Worm (Caenorhabditis elegans) whole organism, L2 larva: ENCODE results near the gene D1053.2.
A peak's percentile ranks its signal among the peaks of the same experiment; 100 is the strongest.

Source experiments
- C34F6.9 ChIP-seq: fragments of 150-350 bp; optimal IDR thresholded peaks from 2 replicates; lab custom pipeline; 2014; ENCODE audit warnings: missing biosample characterization, missing genetic modification characterization
- F13H6.1 ChIP-seq: sonication (generic microtip); optimal IDR thresholded peaks from 2 replicates; lab custom pipeline; 2016; ENCODE audit warnings: missing genetic modification characterization, missing compliant biosample characterization
- R02D3.7 ChIP-seq: fragments of 150-350 bp; optimal IDR thresholded peaks from 2 replicates; lab custom pipeline; 2014; ENCODE audit warnings: missing biosample characterization, missing genetic modification characterization
- alr-1 ChIP-seq: fragments of 150-350 bp; optimal IDR thresholded peaks from 2 replicates; lab custom pipeline; 2014; ENCODE audit warnings: missing biosample characterization, missing genetic modification characterization
- aly-2 ChIP-seq: fragments of 150-350 bp; optimal IDR thresholded peaks from 2 replicates; lab custom pipeline; 2014; ENCODE audit warnings: missing biosample characterization, missing genetic modification characterization
- ama-1 ChIP-seq: fragments of 150-350 bp; optimal IDR thresholded peaks from 2 replicates; lab custom pipeline; 2018; ENCODE audit warnings: inconsistent platforms
- blmp-1 ChIP-seq: sonication (generic microtip); optimal IDR thresholded peaks from 2 replicates; lab custom pipeline; 2017; ENCODE audit warnings: missing genetic modification characterization, mild to moderate bottlenecking, missing compliant biosample characterization, antibody characterized with exemption, moderate library complexity; ENCODE audit not compliant: insufficient read depth
- ceh-16 ChIP-seq: fragments of 150-350 bp; optimal IDR thresholded peaks from 2 replicates; lab custom pipeline; 2014; ENCODE audit warnings: missing biosample characterization, missing genetic modification characterization
- crh-2 ChIP-seq: sonication (generic microtip); optimal IDR thresholded peaks from 2 replicates; lab custom pipeline; 2017; ENCODE audit warnings: missing biosample characterization, missing genetic modification characterization
- egl-27 ChIP-seq: sonication (generic microtip); optimal IDR thresholded peaks from 3 replicates; lab custom pipeline; 2017; ENCODE audit warnings: missing biosample characterization, missing genetic modification reagents, missing genetic modification characterization
- elt-1 ChIP-seq: fragments of 150-350 bp; optimal IDR thresholded peaks from 2 replicates; lab custom pipeline; 2014; ENCODE audit warnings: missing biosample characterization, missing genetic modification characterization
- fos-1 ChIP-seq: fragments of 150-350 bp; optimal IDR thresholded peaks from 2 replicates; lab custom pipeline; 2014; ENCODE audit warnings: missing biosample characterization, missing genetic modification characterization
- gmeb-1 ChIP-seq: fragments of 150-350 bp; optimal IDR thresholded peaks from 2 replicates; lab custom pipeline; 2014; ENCODE audit warnings: missing biosample characterization, missing genetic modification characterization
- lin-11 ChIP-seq: fragments of 150-350 bp; sonication (generic microtip); optimal IDR thresholded peaks from 2 replicates; lab custom pipeline; 2014; ENCODE audit warnings: missing biosample characterization, missing genetic modification characterization, inconsistent platforms, mixed read lengths
- lsy-2 ChIP-seq, 2 experiments: fragments of 150-350 bp in 1 of 2; sonication (generic microtip) in 1 of 2; optimal IDR thresholded peaks; 2 replicates each; lab custom pipeline; 2014 to 2017; ENCODE audit warnings: missing biosample characterization in 2 of 2, missing genetic modification characterization in 2 of 2
- mbf-1 ChIP-seq: sonication (generic microtip); optimal IDR thresholded peaks from 2 replicates; lab custom pipeline; 2017; ENCODE audit warnings: missing biosample characterization, missing genetic modification characterization
- mdl-1 ChIP-seq, 2 experiments: fragments of 150-350 bp in 1 of 2; sonication (generic microtip) in 1 of 2; optimal IDR thresholded peaks; 2 replicates each; lab custom pipeline; 2017; ENCODE audit warnings: missing biosample characterization in 2 of 2, missing genetic modification characterization in 2 of 2
- nhr-11 ChIP-seq: fragments of 150-350 bp; optimal IDR thresholded peaks from 2 replicates; lab custom pipeline; 2014; ENCODE audit warnings: missing biosample characterization, missing genetic modification characterization
- nhr-12 ChIP-seq: fragments of 150-350 bp; optimal IDR thresholded peaks from 2 replicates; lab custom pipeline; 2014; ENCODE audit warnings: missing biosample characterization, missing genetic modification characterization
- nhr-129 ChIP-seq: fragments of 150-350 bp; optimal IDR thresholded peaks from 2 replicates; lab custom pipeline; 2014; ENCODE audit warnings: missing biosample characterization, missing genetic modification characterization
- nhr-25 ChIP-seq: fragments of 150-350 bp; sonication (generic microtip); optimal IDR thresholded peaks from 3 replicates; lab custom pipeline; 2014; ENCODE audit warnings: missing biosample characterization, missing genetic modification characterization
- nhr-6 ChIP-seq: fragments of 150-350 bp; optimal IDR thresholded peaks from 2 replicates; lab custom pipeline; 2014; ENCODE audit warnings: missing biosample characterization, missing genetic modification characterization
- peb-1 ChIP-seq: fragments of 150-350 bp; optimal IDR thresholded peaks from 2 replicates; lab custom pipeline; 2014; ENCODE audit warnings: missing biosample characterization, missing genetic modification characterization
- sem-4 ChIP-seq: fragments of 150-350 bp; optimal IDR thresholded peaks from 2 replicates; lab custom pipeline; 2014; ENCODE audit warnings: missing biosample characterization, missing genetic modification reagents, missing genetic modification characterization
- skn-1 ChIP-seq: sonication (generic microtip); optimal IDR thresholded peaks from 2 replicates; lab custom pipeline; 2017; ENCODE audit warnings: missing biosample characterization, missing genetic modification characterization
- sma-3 ChIP-seq: sonication (generic microtip); optimal IDR thresholded peaks from 2 replicates; lab custom pipeline; 2016; ENCODE audit warnings: missing genetic modification reagents, missing genetic modification characterization, missing compliant biosample characterization
- sma-9 ChIP-seq, 2 experiments: fragments of 150-350 bp in 1 of 2; sonication (generic microtip) in 1 of 2; optimal IDR thresholded peaks; 2 replicates each; lab custom pipeline; 2014 to 2016; ENCODE audit warnings: missing genetic modification characterization in 2 of 2, mild to moderate bottlenecking in 1 of 2, missing biosample characterization in 1 of 2, missing compliant biosample characterization in 1 of 2, missing genetic modification reagents in 1 of 2, moderate library complexity in 1 of 2
- unc-39 ChIP-seq: fragments of 150-350 bp; optimal IDR thresholded peaks from 2 replicates; lab custom pipeline; 2014; ENCODE audit warnings: missing biosample characterization, missing genetic modification characterization
- unc-55 ChIP-seq: fragments of 150-350 bp; sonication (generic microtip); optimal IDR thresholded peaks from 3 replicates; lab custom pipeline; 2014; ENCODE audit warnings: missing biosample characterization, missing genetic modification reagents, missing genetic modification characterization
- ztf-1 ChIP-seq: fragments of 200-800 bp; sonication (Bioruptor generic); conservative IDR thresholded peaks from 2 replicates; pipeline ENCODE4 v1.3.6; 2022; ENCODE audit warnings: missing genetic modification characterization, missing compliant biosample characterization
- ztf-4 ChIP-seq: fragments of 150-350 bp; optimal IDR thresholded peaks from 2 replicates; lab custom pipeline; 2014; ENCODE audit warnings: missing biosample characterization, missing genetic modification characterization

D1053.2 gene

ce11 chrX:11716463-11716960, 11.4 kb upstream of the D1053.2 start, which contains the start of gene C44C10.9:
TSS of gene C44C10.9 (minus strand) at chrX:11716513.
- TF ChIP-seq blmp-1 (tag; lab: Kevin White, UChicago) (peak; percentile 28), C34F6.9 (no peak), nhr-25 (peak; percentile 42), skn-1 (no peak), ztf-1 (GFP tag; lab: Robert Waterston, UW) (no peak), aly-2 (no peak), ztf-4 (tag; lab: Kevin White, UChicago) (no peak), sma-3 (GFP tag; lab: Kevin White, UChicago) (no peak), unc-55 (GFP tag; lab: Kevin White, UChicago) (no peak)

DNA sequence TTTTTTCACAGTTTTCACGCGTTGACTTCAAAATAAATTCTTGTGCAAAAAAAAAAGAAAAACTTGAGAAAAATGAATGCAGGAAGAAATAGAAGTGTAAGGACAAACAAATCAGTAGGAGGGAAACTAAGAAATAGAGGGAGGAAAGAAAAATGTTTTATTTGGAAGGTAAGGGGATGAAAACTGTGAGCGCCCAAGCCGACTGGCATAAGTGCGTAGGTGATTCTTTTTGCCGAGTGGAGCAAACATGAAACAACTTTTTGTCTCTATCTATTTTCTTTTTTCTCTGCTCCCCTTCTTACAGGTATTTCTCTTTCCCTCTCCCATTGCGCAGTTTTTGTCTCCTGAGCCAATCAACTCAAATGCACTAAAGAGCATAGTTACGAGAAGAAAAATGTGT, 9.2 kb upstream of the D1053.2 start:
- TF ChIP-seq F13H6.1 (tag; lab: Kevin White, UChicago): peak; percentile 53
- peak; percentile 3 for TF ChIP-seq nhr-129
- no peak for TF ChIP-seq mbf-1 (tag; lab: Kevin White, UChicago)
- no peak for TF ChIP-seq ama-1 (lab: Kevin White, UChicago)

ce11 chrX:11720058-11720457, 7.9 kb upstream of the D1053.2 start:
- TF ChIP-seq gmeb-1 (no peak), unc-39 (tag; lab: Kevin White, UChicago) (no peak), nhr-25 (peak; percentile 43), R02D3.7 (tag; lab: Kevin White, UChicago) (no peak), lin-11 (tag; lab: Kevin White, UChicago) (no peak), crh-2 (tag; lab: Kevin White, UChicago) (no peak), peb-1 (tag; lab: Kevin White, UChicago) (no peak), sem-4 (tag; lab: Kevin White, UChicago) (no peak), sma-9 (GFP tag; optimal IDR thresholded peaks at IDR 0.05; lab: Kevin White, UChicago) (no peak), sma-9 (tag; optimal IDR thresholded peaks at IDR 0.05; lab: Kevin White, UChicago) (no peak), nhr-6 (tag; lab: Kevin White, UChicago) (no peak), F13H6.1 (tag; lab: Kevin White, UChicago) (peak; percentile 4), nhr-11 (tag; lab: Kevin White, UChicago) (no peak), nhr-129 (no peak), nhr-12 (tag; lab: Kevin White, UChicago) (no peak), lsy-2 (tag; optimal IDR thresholded peaks at IDR 0.05; lab: Kevin White, UChicago) (no peak), alr-1 (tag; lab: Kevin White, UChicago) (no peak), ztf-1 (GFP tag; lab: Robert Waterston, UW) (no peak)
- TF ChIP-seq, all 48 proteins: peak for 2

- peak; percentile 85 for TF ChIP-seq fos-1 (tag; lab: Kevin White, UChicago)
- TF ChIP-seq lin-11 (tag; lab: Kevin White, UChicago): no peak
- peak; percentile 8 for TF ChIP-seq gmeb-1
- TF ChIP-seq sma-9 (GFP tag; optimal IDR thresholded peaks at IDR 0.05; lab: Kevin White, UChicago): peak; percentile 47
- no peak for TF ChIP-seq sma-9 (tag; optimal IDR thresholded peaks at IDR 0.05; lab: Kevin White, UChicago)
- no peak for TF ChIP-seq elt-1 (tag; lab: Kevin White, UChicago)
- no peak for TF ChIP-seq ztf-4 (tag; lab: Kevin White, UChicago)
- TF ChIP-seq crh-2 (tag; lab: Kevin White, UChicago): peak; percentile 76
- TF ChIP-seq F13H6.1 (tag; lab: Kevin White, UChicago): peak; percentile 18
- no peak for TF ChIP-seq nhr-11 (tag; lab: Kevin White, UChicago)
- TF ChIP-seq egl-27 (tag; lab: Kevin White, UChicago): peak; percentile 22
- TF ChIP-seq mdl-1 (tag; optimal IDR thresholded peaks at IDR 0.05; lab: Kevin White, UChicago): peak in 1 of 2 experiments; percentile 15
- TF ChIP-seq, all 48 proteins: peak for 7
Measured at ce11 chrX:11723781-11724201, 4.2 kb upstream of the D1053.2 start, which contains the start of gene D1053.4. TSS of gene D1053.4 (minus strand) at chrX:11723800.

DNA sequence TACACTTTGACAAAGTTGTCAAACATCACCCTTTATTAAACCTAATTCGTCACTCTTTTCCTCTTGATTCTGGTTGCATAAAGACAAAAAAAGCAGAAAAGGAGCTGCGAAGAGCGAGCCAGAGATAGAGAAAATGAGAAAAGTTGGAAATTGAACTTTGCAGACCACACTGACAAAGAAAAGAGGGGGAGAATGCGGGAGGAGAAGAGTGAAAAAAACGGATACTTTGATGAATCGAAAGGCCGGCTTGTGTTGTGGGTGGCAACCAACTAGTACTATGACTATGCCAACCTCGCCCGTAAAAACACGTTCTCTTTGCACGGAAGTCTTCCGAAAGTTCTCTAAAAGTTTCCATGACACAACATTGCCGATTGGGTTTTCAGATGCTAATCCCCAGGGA, 2.3 kb upstream of the D1053.2 start:
- peak; percentile 27 for TF ChIP-seq nhr-129
- TF ChIP-seq lsy-2 (tag; optimal IDR thresholded peaks at IDR 0.05; lab: Kevin White, UChicago): no peak
- TF ChIP-seq blmp-1 (tag; lab: Kevin White, UChicago): no peak

DNA sequence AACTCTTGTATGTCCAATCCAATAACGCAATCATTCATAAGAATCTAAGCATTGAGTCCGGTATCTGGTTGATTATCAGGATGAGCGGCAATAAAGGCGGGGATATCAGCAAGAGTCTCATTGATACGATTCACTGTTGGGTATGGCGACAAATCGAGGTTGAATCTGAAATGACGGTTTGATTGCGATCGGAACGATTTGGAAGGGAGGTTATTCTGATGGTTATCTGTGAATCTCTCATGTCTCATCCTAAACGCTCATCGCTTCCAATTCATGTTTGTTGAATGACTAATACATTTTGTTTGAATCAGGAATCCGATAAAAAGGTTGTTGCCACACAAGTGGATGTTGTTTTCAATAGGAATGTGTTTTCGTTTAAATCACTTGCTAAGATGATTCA, 1.5 kb upstream of the D1053.2 start:
- no peak for TF ChIP-seq lin-11 (tag; lab: Kevin White, UChicago)
- peak; percentile 66 for TF ChIP-seq ceh-16
- no peak for TF ChIP-seq skn-1
- TF ChIP-seq fos-1 (tag; lab: Kevin White, UChicago): no peak
- peak; percentile 93 for TF ChIP-seq elt-1 (tag; lab: Kevin White, UChicago)
- TF ChIP-seq sma-3 (GFP tag; lab: Kevin White, UChicago): no peak
- TF ChIP-seq crh-2 (tag; lab: Kevin White, UChicago): no peak
- TF ChIP-seq alr-1 (tag; lab: Kevin White, UChicago): no peak
- TF ChIP-seq sma-9 (GFP tag; optimal IDR thresholded peaks at IDR 0.05; lab: Kevin White, UChicago): peak; percentile 33
- no peak for TF ChIP-seq sma-9 (tag; optimal IDR thresholded peaks at IDR 0.05; lab: Kevin White, UChicago)
